Worm (Caenorhabditis elegans): ENCODE data around the gene C39D10.5.

C39D10.5 gene

DNA sequence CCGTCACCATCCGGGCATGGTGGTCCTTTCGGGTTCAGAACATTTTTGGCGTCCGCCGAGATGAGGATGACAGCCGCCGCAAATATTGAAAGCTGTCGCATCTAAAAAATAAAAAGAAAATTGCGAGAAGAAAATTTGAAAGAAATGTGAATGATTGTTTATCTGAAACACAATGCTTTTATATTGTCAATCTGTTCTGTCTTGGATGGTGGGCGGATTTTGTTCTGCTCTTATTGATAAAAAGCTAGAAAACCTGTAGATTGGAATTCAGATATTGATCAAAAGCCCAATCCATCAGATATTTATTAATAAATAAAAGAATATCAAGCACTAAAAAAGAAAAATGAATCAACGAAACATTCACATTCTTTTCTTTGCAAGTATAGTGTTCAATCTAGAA lies 21.6 kb upstream of the C39D10.5 start, which contains the start of gene C39D10.7:
C39D10.7 (minus strand) TSS at position 101 of the 400 bp plus-strand sequence.
- no peak for TF ChIP-seq efl-3 (GFP tag; optimal IDR thresholded peaks at IDR 0.05)
- TF ChIP-seq nhr-90 (tag; optimal IDR thresholded peaks at IDR 0.05; ENCODE audit: poor library complexity): no peak
- TF ChIP-seq aha-1 (tag; optimal IDR thresholded peaks at IDR 0.05): no peak
- no peak for TF ChIP-seq irx-1 (tag; optimal IDR thresholded peaks at IDR 0.05)
- TF ChIP-seq dsc-1 (tag; optimal IDR thresholded peaks at IDR 0.05): no peak
- no peak for TF ChIP-seq nhr-19 (GFP tag; conservative IDR thresholded peaks at IDR 0.05)
- no peak for TF ChIP-seq C34B4.2 (tag; optimal IDR thresholded peaks at IDR 0.05)
- TF ChIP-seq egl-13 (tag; optimal IDR thresholded peaks at IDR 0.05): no peak
- TF ChIP-seq xbp-1 (tag; optimal IDR thresholded peaks at IDR 0.05): no peak

- TF ChIP-seq xbp-1 (tag; optimal IDR thresholded peaks at IDR 0.05): no peak
- TF ChIP-seq snpc-4 (tag; optimal IDR thresholded peaks at IDR 0.05): no peak
- TF ChIP-seq rnt-1 (tag; optimal IDR thresholded peaks at IDR 0.05): peak; percentile 44
- no peak for TF ChIP-seq nhr-11 (tag; optimal IDR thresholded peaks at IDR 0.05)
- TF ChIP-seq nhr-71 (tag; optimal IDR thresholded peaks at IDR 0.05): no peak
- TF ChIP-seq mab-9 (GFP tag; IDR thresholded peaks at IDR 0.05): no peak
- TF ChIP-seq lir-3 (tag; optimal IDR thresholded peaks at IDR 0.05; ENCODE audit: poor library complexity): peak; percentile 0
- TF ChIP-seq C16A3.4 (tag; optimal IDR thresholded peaks at IDR 0.05): peak; percentile 32
- no peak for TF ChIP-seq zag-1 (tag; optimal IDR thresholded peaks at IDR 0.05)
- TF ChIP-seq nhr-90 (tag; optimal IDR thresholded peaks at IDR 0.05; ENCODE audit: poor library complexity): peak; percentile 24
- no peak for TF ChIP-seq dpl-1 (GFP tag; optimal IDR thresholded peaks at IDR 0.05)
- 0 out of 2 replicates have a peak, but pooled peaks have one; percentile 10 for TF ChIP-seq nhr-19 (GFP tag; conservative IDR thresholded peaks at IDR 0.05)
- no peak for TF ChIP-seq aly-2 (tag; optimal IDR thresholded peaks at IDR 0.05)
- no peak for TF ChIP-seq irx-1 (tag; optimal IDR thresholded peaks at IDR 0.05)
- TF ChIP-seq lin-35 (GFP tag; optimal IDR thresholded peaks at IDR 0.05): peak in 1 of 2 experiments; percentile 6
- no peak for TF ChIP-seq lin-39 (tag; optimal IDR thresholded peaks at IDR 0.05)
- TF ChIP-seq egl-13 (tag; optimal IDR thresholded peaks at IDR 0.05): no peak
- TF ChIP-seq ama-1 (optimal IDR thresholded peaks at IDR 0.05): no peak
- TF ChIP-seq nhr-77 (tag; optimal IDR thresholded peaks at IDR 0.05): peak; percentile 12
- no peak for TF ChIP-seq pax-3 (tag; optimal IDR thresholded peaks at IDR 0.05)
- peak; percentile 41 for TF ChIP-seq snu-23 (GFP tag; optimal IDR thresholded peaks at IDR 0.05)
- TF ChIP-seq C04F5.9 (tag; optimal IDR thresholded peaks at IDR 0.05): no peak
These were observed 14.3 kb upstream of the C39D10.5 start, which contains the start of gene C39D10.1 for ce11 chrX:7906430-7907014. Gene C39D10.1 (plus strand): TSS chrX:7906964.

DNA sequence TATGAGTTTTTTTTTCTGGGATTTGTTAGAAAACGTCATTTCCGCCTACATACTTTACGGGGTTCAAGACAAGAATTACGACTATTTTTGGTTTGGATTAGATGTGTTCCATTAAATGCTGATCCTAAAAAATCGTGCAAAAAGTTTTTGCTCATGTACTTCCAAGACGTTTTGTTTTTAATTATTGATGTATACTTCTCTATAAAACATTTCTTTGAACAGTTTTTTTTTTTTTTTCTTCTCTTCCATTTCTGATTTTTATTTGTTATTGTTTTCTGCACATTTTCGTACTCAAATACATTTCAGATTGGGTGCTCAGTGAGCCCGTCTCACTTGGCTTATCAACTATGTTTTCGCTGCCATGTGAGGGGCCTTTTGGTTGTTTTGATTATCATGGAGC lies 10.8 kb upstream of the C39D10.5 start, which contains the start of gene C39D10.11:
C39D10.11 (plus strand) TSS at position 301 of the 400 bp plus-strand sequence.
- TF ChIP-seq vab-15 (tag; optimal IDR thresholded peaks at IDR 0.05) (no peak), sup-37 (GFP tag; optimal IDR thresholded peaks at IDR 0.05) (no peak), hlh-17 (GFP tag; optimal IDR thresholded peaks at IDR 0.05; ENCODE audit: borderline replicate concordance) (no peak), lir-3 (tag; optimal IDR thresholded peaks at IDR 0.05; ENCODE audit: poor library complexity) (no peak), snpc-4 (tag; optimal IDR thresholded peaks at IDR 0.05) (no peak), F16B12.6 (tag; optimal IDR thresholded peaks at IDR 0.05) (no peak), xbp-1 (tag; optimal IDR thresholded peaks at IDR 0.05) (no peak), C16A3.4 (tag; optimal IDR thresholded peaks at IDR 0.05) (no peak), nhr-84 (tag; optimal IDR thresholded peaks at IDR 0.05) (no peak), ceh-63 (GFP tag; optimal IDR thresholded peaks at IDR 0.05) (no peak), aha-1 (tag; optimal IDR thresholded peaks at IDR 0.05) (no peak), fos-1 (tag; optimal IDR thresholded peaks at IDR 0.05) (no peak), nhr-47 (tag; optimal IDR thresholded peaks at IDR 0.05) (no peak), fkh-4 (tag; optimal IDR thresholded peaks at IDR 0.05; ENCODE audit: borderline replicate concordance) (no peak), C34B4.2 (tag; optimal IDR thresholded peaks at IDR 0.05) (no peak)

DNA sequence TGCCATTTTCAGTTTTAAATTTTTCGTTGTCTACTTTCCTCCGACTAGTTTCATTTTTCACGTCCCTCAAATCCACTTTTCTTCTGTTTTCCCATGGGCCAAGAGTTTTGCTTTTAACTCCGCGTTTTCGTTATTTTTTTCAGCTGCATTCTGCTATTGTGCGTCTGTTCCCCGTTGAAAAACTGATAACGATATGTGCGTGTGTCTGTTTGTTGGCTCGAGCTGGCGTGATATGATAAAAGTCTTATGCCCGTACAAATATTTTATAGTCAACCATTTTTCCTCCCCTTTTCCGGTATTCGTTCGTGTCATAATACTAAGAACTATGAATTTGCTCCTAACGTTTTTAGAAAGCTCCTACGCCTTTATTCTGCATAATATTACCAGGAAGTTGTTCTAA lies 9.6 kb upstream of the C39D10.5 start:
- no peak for TF ChIP-seq aly-2 (tag; optimal IDR thresholded peaks at IDR 0.05)
- peak in 1 of 2 experiments; percentile 5 for TF ChIP-seq lin-35 (GFP tag; optimal IDR thresholded peaks at IDR 0.05)
- peak; percentile 49 for TF ChIP-seq elt-2 (tag; optimal IDR thresholded peaks at IDR 0.05)

All from whole organism, L1 larva.